Worm (Caenorhabditis elegans): ENCODE results near the gene sra-6.

The sra-6 gene

DNA sequence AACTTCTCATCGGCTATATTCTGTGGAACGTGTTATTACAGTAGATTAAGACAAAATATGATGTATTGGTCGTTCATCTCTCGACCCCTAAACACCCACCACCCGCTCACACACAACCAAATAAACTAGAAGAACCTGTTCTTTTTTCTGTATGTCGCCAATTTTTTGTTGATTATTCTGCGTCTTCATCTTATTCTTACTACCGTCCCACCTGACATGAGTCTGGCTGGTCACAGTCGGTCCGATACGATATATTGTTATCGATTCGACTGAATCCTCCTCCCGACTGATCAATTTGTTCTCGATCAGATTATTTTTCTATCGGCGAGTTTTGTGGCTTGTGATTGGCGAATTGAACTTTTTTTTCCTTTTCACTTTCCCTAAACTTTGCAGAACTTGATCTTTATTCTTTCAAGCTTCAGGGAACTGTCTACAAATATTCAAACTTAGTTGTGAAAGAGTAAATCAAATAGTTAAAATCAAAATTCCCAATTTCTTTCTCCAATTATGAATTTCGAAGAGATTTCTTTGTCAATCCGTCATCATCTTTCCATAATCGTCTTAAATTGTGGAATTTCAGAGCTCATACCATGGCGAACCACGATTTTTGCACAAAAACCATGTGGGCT, 4.4 kb upstream of the sra-6 start, which contains the start of gene F35H8.2:
Gene F35H8.2 (plus strand): TSS at position 579 of the 629 bp plus-strand sequence.
- TF ChIP-seq ham-2 (GFP tag; optimal IDR thresholded peaks at IDR 0.05) (no peak), sptf-1 (tag; optimal IDR thresholded peaks at IDR 0.05) (no peak), ceh-83 (GFP tag; optimal IDR thresholded peaks at IDR 0.05) (no peak), tbx-8 (GFP tag; optimal IDR thresholded peaks at IDR 0.05) (no peak), sem-2 (GFP tag; optimal IDR thresholded peaks at IDR 0.05) (no peak), unc-120 (tag; optimal IDR thresholded peaks at IDR 0.05; ENCODE audit: poor library complexity, severe bottlenecking) (no peak), zip-8 (tag; optimal IDR thresholded peaks at IDR 0.05) (no peak), hlh-1 (tag; optimal IDR thresholded peaks at IDR 0.05) (no peak), flh-1 (GFP tag; optimal IDR thresholded peaks at IDR 0.05) (no peak), lsy-2 (tag; optimal IDR thresholded peaks at IDR 0.05) (no peak), cnd-1 (tag; optimal IDR thresholded peaks at IDR 0.05) (no peak), nhr-2 (tag; optimal IDR thresholded peaks at IDR 0.05) (no peak), ces-1 (GFP tag; optimal IDR thresholded peaks at IDR 0.05) (no peak)

DNA sequence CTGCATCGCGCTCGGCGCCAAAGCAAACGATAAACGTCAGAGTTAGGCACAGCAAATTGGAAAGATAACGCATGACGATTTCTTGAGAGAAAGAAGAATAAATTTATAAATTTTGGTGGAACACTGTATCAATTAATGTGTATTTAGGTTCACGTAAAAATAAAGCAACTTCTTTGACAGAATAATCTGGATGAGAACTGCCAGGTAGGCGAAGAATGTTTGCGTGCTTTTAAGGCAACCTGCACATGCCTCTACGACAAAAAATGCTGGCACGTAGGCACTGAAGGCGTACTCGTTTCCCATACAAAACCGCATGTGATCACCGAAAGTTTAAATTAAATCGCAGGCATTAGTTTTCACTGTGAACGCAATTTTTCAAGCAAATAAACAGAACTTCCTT, 2.6 kb upstream of the sra-6 start, which contains the start of gene F35H8.1:
Gene F35H8.1 (minus strand): TSS at position 101 of the 400 bp plus-strand sequence.
- no peak for TF ChIP-seq blmp-1 (tag; optimal IDR thresholded peaks at IDR 0.05)
- no peak for TF ChIP-seq pha-4 (tag; optimal IDR thresholded peaks at IDR 0.05)
- no peak for TF ChIP-seq sem-2 (GFP tag; optimal IDR thresholded peaks at IDR 0.05)
- TF ChIP-seq tbx-8 (GFP tag; optimal IDR thresholded peaks at IDR 0.05) = no peak
- no peak for TF ChIP-seq lin-13 (tag; optimal IDR thresholded peaks at IDR 0.05)
- TF ChIP-seq unc-120 (tag; optimal IDR thresholded peaks at IDR 0.05; ENCODE audit: poor library complexity, severe bottlenecking) = no peak
- no peak for TF ChIP-seq mep-1 (tag; optimal IDR thresholded peaks at IDR 0.05)
- TF ChIP-seq cnd-1 (tag; optimal IDR thresholded peaks at IDR 0.05) = no peak
- TF ChIP-seq ham-2 (GFP tag; optimal IDR thresholded peaks at IDR 0.05) = no peak
- no peak for TF ChIP-seq unc-62 (GFP tag; optimal IDR thresholded peaks at IDR 0.05)

DNA sequence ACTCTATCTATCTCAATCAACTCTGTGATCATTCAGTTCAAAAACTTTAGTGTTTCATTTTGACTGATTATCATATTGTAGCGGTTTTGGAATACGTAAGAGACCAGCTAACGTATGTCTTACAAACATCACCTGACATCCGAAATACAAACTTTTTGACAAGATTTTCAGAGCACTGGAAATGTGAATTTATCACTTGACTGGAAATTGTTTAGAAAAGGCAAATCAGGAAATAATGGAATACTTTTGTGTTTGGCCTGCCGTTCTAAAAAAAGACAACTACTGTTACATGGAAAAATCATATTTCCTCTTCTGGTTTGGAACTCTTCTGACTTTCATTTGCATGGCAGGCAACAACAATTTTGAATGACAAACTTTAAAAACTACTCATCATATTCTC, 918 bp upstream of the sra-6 start, which contains the start of gene F35H8.12:
Gene F35H8.12 (plus strand): TSS at position 301 of the 400 bp plus-strand sequence.
- TF ChIP-seq ceh-83 (GFP tag; optimal IDR thresholded peaks at IDR 0.05) (no peak), flh-1 (GFP tag; optimal IDR thresholded peaks at IDR 0.05) (no peak), elt-1 (tag; optimal IDR thresholded peaks at IDR 0.05; ENCODE audit: borderline replicate concordance, insufficient read depth) (no peak)

DNA sequence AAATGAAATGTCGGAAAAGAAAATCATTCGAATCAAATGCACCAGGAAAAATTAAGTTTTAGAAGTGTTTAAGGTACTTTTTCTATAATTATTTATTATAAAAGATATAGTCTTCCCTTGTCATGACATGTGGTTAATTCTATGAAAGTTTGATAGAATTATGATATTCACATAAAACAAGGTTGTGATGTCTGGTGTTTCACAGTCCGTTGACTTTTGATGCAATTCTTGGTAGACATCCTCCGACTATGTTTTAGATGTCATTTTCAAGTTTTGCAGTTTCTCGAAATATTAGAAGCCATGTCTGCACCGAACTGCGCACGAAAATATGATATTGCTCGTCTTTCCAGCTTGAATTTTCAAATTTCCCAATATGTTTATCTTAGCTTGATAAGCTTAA, 6.2 kb downstream of the sra-6 start, which contains the start of gene sra-7:
Gene sra-7 (plus strand): TSS at position 301 of the 400 bp plus-strand sequence.
- no peak for TF ChIP-seq lin-32 (GFP tag; optimal IDR thresholded peaks at IDR 0.05)
- no peak for TF ChIP-seq nhr-28 (tag; optimal IDR thresholded peaks at IDR 0.05)
- TF ChIP-seq elt-1 (tag; optimal IDR thresholded peaks at IDR 0.05; ENCODE audit: borderline replicate concordance, insufficient read depth) = no peak
- no peak for TF ChIP-seq nhr-237 (tag; optimal IDR thresholded peaks at IDR 0.05)
- no peak for TF ChIP-seq zip-8 (tag; optimal IDR thresholded peaks at IDR 0.05)
- TF ChIP-seq elt-3 (tag; optimal IDR thresholded peaks at IDR 0.05) = no peak
- TF ChIP-seq unc-39 (tag; optimal IDR thresholded peaks at IDR 0.05) = no peak
- no peak for TF ChIP-seq mep-1 (tag; optimal IDR thresholded peaks at IDR 0.05)
- no peak for TF ChIP-seq bed-3 (GFP tag; optimal IDR thresholded peaks at IDR 0.05)
- no peak for TF ChIP-seq cnd-1 (tag; optimal IDR thresholded peaks at IDR 0.05)
- TF ChIP-seq ceh-43 (GFP tag; optimal IDR thresholded peaks at IDR 0.05) = no peak
- TF ChIP-seq M03D4.4 (tag; optimal IDR thresholded peaks at IDR 0.05) = no peak
- no peak for TF ChIP-seq nhr-76 (tag; optimal IDR thresholded peaks at IDR 0.05)
- no peak for TF ChIP-seq hlh-1 (tag; optimal IDR thresholded peaks at IDR 0.05)

DNA sequence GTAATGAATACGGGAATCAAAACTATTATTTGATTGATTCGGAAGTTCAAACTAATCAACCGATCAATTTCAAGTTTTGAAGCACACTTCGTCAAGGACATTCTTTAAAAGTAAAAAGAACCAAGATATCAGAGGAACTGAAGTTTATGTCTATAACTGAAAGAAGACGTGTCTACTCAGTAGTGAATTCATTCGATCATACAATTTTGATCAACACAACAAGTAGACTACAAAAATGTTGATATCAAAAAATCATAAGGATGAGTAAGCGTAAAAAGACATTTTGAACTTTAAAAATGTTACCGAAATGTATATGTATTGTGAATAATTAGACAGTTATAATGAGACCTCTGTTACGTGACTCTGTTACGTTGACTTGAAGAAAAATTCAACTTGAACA, 7.8 kb downstream of the sra-6 start, which contains the start of gene sra-4:
Gene sra-4 (minus strand): TSS at position 101 of the 400 bp plus-strand sequence.
- TF ChIP-seq bed-3 (GFP tag; optimal IDR thresholded peaks at IDR 0.05) (no peak), ceh-39 (tag; optimal IDR thresholded peaks at IDR 0.05) (no peak), blmp-1 (tag; optimal IDR thresholded peaks at IDR 0.05) (no peak), elt-1 (tag; optimal IDR thresholded peaks at IDR 0.05; ENCODE audit: borderline replicate concordance, insufficient read depth) (no peak), zip-8 (tag; optimal IDR thresholded peaks at IDR 0.05) (no peak), sptf-1 (tag; optimal IDR thresholded peaks at IDR 0.05) (no peak), cnd-1 (tag; optimal IDR thresholded peaks at IDR 0.05) (no peak), lin-13 (tag; optimal IDR thresholded peaks at IDR 0.05) (no peak), M03D4.4 (tag; optimal IDR thresholded peaks at IDR 0.05) (no peak), nhr-237 (tag; optimal IDR thresholded peaks at IDR 0.05) (no peak), elt-3 (tag; optimal IDR thresholded peaks at IDR 0.05) (no peak), ceh-43 (GFP tag; optimal IDR thresholded peaks at IDR 0.05) (no peak), unc-39 (tag; optimal IDR thresholded peaks at IDR 0.05) (no peak), mep-1 (tag; optimal IDR thresholded peaks at IDR 0.05) (no peak), lin-32 (GFP tag; optimal IDR thresholded peaks at IDR 0.05) (no peak), pha-4 (tag; optimal IDR thresholded peaks at IDR 0.05) (no peak), tbx-8 (GFP tag; optimal IDR thresholded peaks at IDR 0.05) (no peak), unc-62 (GFP tag; optimal IDR thresholded peaks at IDR 0.05) (no peak), ceh-83 (GFP tag; optimal IDR thresholded peaks at IDR 0.05) (no peak), ztf-11 (tag; optimal IDR thresholded peaks at IDR 0.05) (no peak)
